Fruit fly (Drosophila melanogaster): ENCODE measurements around the gene CG45263.

DNA sequence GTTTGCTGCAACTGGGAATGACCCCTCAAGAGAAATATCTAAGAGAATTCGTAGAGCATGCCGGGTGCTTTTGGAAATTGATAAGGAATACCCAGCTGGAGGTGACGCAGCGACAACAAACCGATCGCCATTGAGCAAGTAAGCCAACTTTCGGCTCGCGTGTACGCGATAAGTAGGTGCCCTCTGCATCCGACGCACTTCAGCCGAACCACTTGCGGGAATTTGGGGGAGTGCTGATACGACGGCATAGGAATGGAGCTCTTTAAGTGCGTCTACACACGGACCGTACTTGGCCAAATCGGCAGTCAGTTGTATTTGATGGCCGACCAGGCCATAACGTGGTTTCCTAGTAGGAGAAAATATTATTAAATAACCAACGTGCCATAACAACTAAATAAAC is 46.3 kb upstream of the CG45263 start, which contains the start of gene CG31259:
- TF ChIP-seq Pif1A (GFP tag; optimal IDR thresholded peaks at IDR 0.05) (no peak), fd96Ca (GFP tag; IDR thresholded peaks at IDR 0.05) (no peak), CG12605 (GFP tag; IDR thresholded peaks at IDR 0.05) (no peak), CG9948 (tag; optimal IDR thresholded peaks at IDR 0.05) (no peak), CG34367 (tag; optimal IDR thresholded peaks at IDR 0.05) (no peak), CG4496 (GFP tag; IDR thresholded peaks at IDR 0.05) (no peak), CG32121 (GFP tag; IDR thresholded peaks at IDR 0.05) (no peak), rn (GFP tag; IDR thresholded peaks at IDR 0.05) (no peak)
